Fruit fly (Drosophila melanogaster) whole organism, embryonic: Measurements from ENCODE around the gene Ac76E.
A peak's percentile ranks its signal among the peaks of the same experiment; 100 is the strongest.

Experiments
- Adf1 ChIP-seq: fragments of 200-800 bp; sonication (Bioruptor generic); IDR thresholded peaks from 2 replicates; pipeline ENCODE4 v1.3.6; 2022; ENCODE audit warnings: missing biosample characterization, missing genetic modification characterization
- Aef1 ChIP-seq: fragments of 200-800 bp; sonication (Bioruptor generic); IDR thresholded peaks from 3 replicates; pipeline ENCODE4 v1.3.6; 2022; ENCODE audit warnings: missing biosample characterization, missing genetic modification characterization
- Asciz ChIP-seq: fragments of 200-800 bp; sonication (Bioruptor generic); optimal IDR thresholded peaks from 2 replicates; lab custom pipeline; 2017; ENCODE audit warnings: missing biosample characterization, mild to moderate bottlenecking, missing genetic modification characterization, missing genetic modification reagents
- CG10543 ChIP-seq: fragments of 200-800 bp; sonication (Bioruptor generic); optimal IDR thresholded peaks from 3 replicates; lab custom pipeline; 2017; ENCODE audit warnings: missing biosample characterization, mild to moderate bottlenecking, missing genetic modification characterization, moderate library complexity
- CG11723 ChIP-seq: fragments of 200-800 bp; sonication (Bioruptor generic); optimal IDR thresholded peaks from 2 replicates; lab custom pipeline; 2017; ENCODE audit warnings: missing biosample characterization, mild to moderate bottlenecking, missing genetic modification characterization
- CG14860 ChIP-seq: fragments of 200-800 bp; sonication (Bioruptor generic); IDR thresholded peaks from 3 replicates; pipeline ENCODE4 v1.3.6; 2022; ENCODE audit warnings: missing biosample characterization, missing genetic modification characterization; ENCODE audit not compliant: partially characterized antibody
- CG15514 ChIP-seq: fragments of 200-800 bp; sonication (Bioruptor generic); optimal IDR thresholded peaks from 3 replicates; lab custom pipeline; 2017; ENCODE audit warnings: missing biosample characterization, missing genetic modification characterization, mild to moderate bottlenecking, moderate library complexity, missing genetic modification reagents
- CG1602 ChIP-seq: fragments of 200-800 bp; sonication (Bioruptor generic); optimal IDR thresholded peaks from 3 replicates; lab custom pipeline; 2016; ENCODE audit warnings: missing biosample characterization, missing genetic modification characterization
- CG17328 ChIP-seq: fragments of 200-800 bp; sonication (Bioruptor generic); IDR thresholded peaks from 2 replicates; pipeline ENCODE4 v1.3.6; 2022; ENCODE audit warnings: missing biosample characterization, missing genetic modification characterization
- CG17359 ChIP-seq: fragments of 200-800 bp; sonication (Bioruptor generic); optimal IDR thresholded peaks from 3 replicates; lab custom pipeline; 2018; ENCODE audit warnings: missing biosample characterization, mild to moderate bottlenecking, missing genetic modification characterization, moderate library complexity
- CG2199 ChIP-seq: fragments of 200-800 bp; sonication (Bioruptor generic); IDR thresholded peaks from 3 replicates; pipeline ENCODE4 v1.3.6; 2022; ENCODE audit warnings: missing biosample characterization, missing genetic modification characterization
- CG33557 ChIP-seq: fragments of 200-800 bp; sonication (Bioruptor generic); optimal IDR thresholded peaks from 2 replicates; lab custom pipeline; 2019; ENCODE audit warnings: missing biosample characterization, mild to moderate bottlenecking, missing genetic modification characterization, moderate library complexity
- CG3847 ChIP-seq: fragments of 200-800 bp; sonication (Bioruptor generic); IDR thresholded peaks from 2 replicates; pipeline ENCODE4 v1.3.6; 2022; ENCODE audit warnings: missing biosample characterization, missing genetic modification characterization
- CG4404 ChIP-seq: fragments of 200-800 bp; sonication (Bioruptor generic); IDR thresholded peaks from 2 replicates; pipeline ENCODE4 v1.3.6; 2022; ENCODE audit warnings: missing biosample characterization, missing genetic modification characterization
- CG6272 ChIP-seq: fragments of 200-800 bp; sonication (Bioruptor generic); IDR thresholded peaks from 2 replicates; pipeline ENCODE4 v1.3.6; 2022; ENCODE audit warnings: missing biosample characterization, missing genetic modification characterization
- CG7556 ChIP-seq: fragments of 200-800 bp; sonication (Bioruptor generic); optimal IDR thresholded peaks from 2 replicates; lab custom pipeline; 2017; ENCODE audit warnings: missing biosample characterization, mild to moderate bottlenecking, missing genetic modification characterization
- CG7786 ChIP-seq: fragments of 200-800 bp; sonication (Bioruptor generic); optimal IDR thresholded peaks from 2 replicates; lab custom pipeline; 2016; ENCODE audit warnings: missing biosample characterization, missing genetic modification characterization
- CG8359 ChIP-seq: fragments of 200-800 bp; sonication (Bioruptor generic); optimal IDR thresholded peaks from 2 replicates; lab custom pipeline; 2017; ENCODE audit warnings: missing biosample characterization, mild to moderate bottlenecking, missing genetic modification characterization, borderline replicate concordance
- CG8924 ChIP-seq: fragments of 200-800 bp; optimal IDR thresholded peaks from 3 replicates; lab custom pipeline; 2019; ENCODE audit warnings: missing biosample characterization, mild to moderate bottlenecking, missing genetic modification characterization, moderate library complexity
- CG9797 ChIP-seq: fragments of 200-800 bp; sonication (Bioruptor generic); optimal IDR thresholded peaks from 3 replicates; lab custom pipeline; 2018; ENCODE audit warnings: missing biosample characterization, mild to moderate bottlenecking, missing genetic modification characterization
- CG9817 ChIP-seq: fragments of 200-800 bp; sonication (Bioruptor generic); optimal IDR thresholded peaks from 2 replicates; lab custom pipeline; 2018; ENCODE audit warnings: missing biosample characterization, mild to moderate bottlenecking, missing genetic modification characterization, moderate library complexity
- CHES-1-like ChIP-seq: fragments of 200-800 bp; sonication (Bioruptor generic); optimal IDR thresholded peaks from 2 replicates; lab custom pipeline; 2016; ENCODE audit warnings: missing biosample characterization, missing genetic modification characterization
- Chrac-16 ChIP-seq: fragments of 200-800 bp; sonication (Bioruptor generic); optimal IDR thresholded peaks from 3 replicates; lab custom pipeline; 2016; ENCODE audit warnings: missing biosample characterization, missing genetic modification characterization
- E2f1 ChIP-seq: fragments of 200-800 bp; sonication (Bioruptor generic); IDR thresholded peaks from 2 replicates; pipeline ENCODE4 v1.3.6; 2022; ENCODE audit warnings: missing biosample characterization, missing genetic modification characterization
- E2f2 ChIP-seq: fragments of 200-800 bp; sonication (Bioruptor generic); IDR thresholded peaks from 2 replicates; pipeline ENCODE4 v1.3.6; 2022; ENCODE audit warnings: missing biosample characterization, missing genetic modification characterization
- ERR ChIP-seq: fragments of 200-800 bp; sonication (Bioruptor generic); optimal IDR thresholded peaks from 2 replicates; lab custom pipeline; 2016; ENCODE audit warnings: missing biosample characterization, missing genetic modification characterization
- Gug ChIP-seq: fragments of 200-800 bp; sonication (Bioruptor generic); IDR thresholded peaks from 4 replicates; pipeline ENCODE4 v1.3.6; 2022; ENCODE audit warnings: missing biosample characterization, missing genetic modification characterization
- HLH4C ChIP-seq: fragments of 200-800 bp; sonication (Bioruptor generic); IDR thresholded peaks from 3 replicates; pipeline ENCODE4 v1.3.6; 2022; ENCODE audit warnings: missing biosample characterization, missing genetic modification characterization; ENCODE audit not compliant: partially characterized antibody
- Neu2 ChIP-seq: fragments of 200-800 bp; sonication (Bioruptor generic); optimal IDR thresholded peaks from 3 replicates; lab custom pipeline; 2016; ENCODE audit warnings: missing biosample characterization, missing genetic modification characterization, borderline replicate concordance
- TFAM ChIP-seq: fragments of 200-800 bp; sonication (Bioruptor generic); optimal IDR thresholded peaks from 2 replicates; lab custom pipeline; 2017; ENCODE audit warnings: missing biosample characterization, missing genetic modification characterization, inconsistent platforms
- Taf1 ChIP-seq: fragments of 200-800 bp; sonication (Bioruptor generic); IDR thresholded peaks from 2 replicates; pipeline ENCODE4 v1.3.6; 2022; ENCODE audit warnings: missing biosample characterization, missing genetic modification characterization
- az2 ChIP-seq: fragments of 200-800 bp; sonication (Bioruptor generic); optimal IDR thresholded peaks from 3 replicates; lab custom pipeline; 2016; ENCODE audit warnings: missing biosample characterization, missing genetic modification characterization
- cas ChIP-seq: fragments of 200-800 bp; sonication (Bioruptor generic); IDR thresholded peaks from 2 replicates; pipeline ENCODE4 v1.3.6; 2022; ENCODE audit warnings: missing biosample characterization, missing genetic modification characterization
- cwo ChIP-seq: fragments of 200-800 bp; sonication (Bioruptor generic); optimal IDR thresholded peaks from 3 replicates; lab custom pipeline; 2017; ENCODE audit warnings: missing biosample characterization, missing genetic modification characterization, mild to moderate bottlenecking, moderate library complexity, missing genetic modification reagents
- gcm ChIP-seq: fragments of 200-800 bp; sonication (Bioruptor generic); optimal IDR thresholded peaks from 2 replicates; lab custom pipeline; 2019; ENCODE audit warnings: missing biosample characterization, mild to moderate bottlenecking, missing genetic modification characterization, moderate library complexity
- gcm2 ChIP-seq: fragments of 200-800 bp; sonication (Bioruptor generic); optimal IDR thresholded peaks from 2 replicates; lab custom pipeline; 2016; ENCODE audit warnings: missing biosample characterization, missing genetic modification characterization
- grn ChIP-seq: fragments of 200-800 bp; sonication (Bioruptor generic); optimal IDR thresholded peaks from 3 replicates; lab custom pipeline; 2017; ENCODE audit warnings: missing biosample characterization, missing genetic modification characterization
- mam ChIP-seq: fragments of 200-800 bp; sonication (Bioruptor generic); optimal IDR thresholded peaks from 3 replicates; lab custom pipeline; 2016; ENCODE audit warnings: missing biosample characterization, missing genetic modification characterization
- nerfin-2 ChIP-seq: fragments of 200-800 bp; sonication (Bioruptor generic); IDR thresholded peaks from 2 replicates; pipeline ENCODE4 v1.3.6; 2022; ENCODE audit warnings: missing biosample characterization, missing genetic modification characterization; ENCODE audit not compliant: partially characterized antibody
- salm ChIP-seq: fragments of 200-800 bp; sonication (Bioruptor generic); optimal IDR thresholded peaks from 2 replicates; lab custom pipeline; 2018; ENCODE audit warnings: missing biosample characterization, mild to moderate bottlenecking, missing genetic modification characterization
- sc ChIP-seq, 3 experiments: fragments of >200 bp in 2 of 3; fragments of 200-800 bp in 1 of 3; sonication (Bioruptor generic) in 1 of 3; optimal IDR thresholded peaks; 2 replicates in 2 of 3; 3 replicates in 1 of 3; lab custom pipeline; 2017; ENCODE audit warnings: mild to moderate bottlenecking in 1 of 3, missing biosample characterization in 1 of 3, missing genetic modification characterization in 1 of 3, missing genetic modification reagents in 1 of 3
- schlank ChIP-seq: fragments of 200-800 bp; sonication (Bioruptor generic); optimal IDR thresholded peaks from 2 replicates; lab custom pipeline; 2018; ENCODE audit warnings: missing biosample characterization, mild to moderate bottlenecking, missing genetic modification characterization
- scrt ChIP-seq: fragments of 200-800 bp; sonication (Bioruptor generic); optimal IDR thresholded peaks from 2 replicates; lab custom pipeline; 2018; ENCODE audit warnings: missing biosample characterization, mild to moderate bottlenecking, missing genetic modification characterization, moderate library complexity
- sens ChIP-seq: fragments of 200-800 bp; sonication (Bioruptor generic); peaks from one replicate; lab custom pipeline; 2016; ENCODE audit warnings: missing biosample characterization, missing genetic modification characterization
- seq ChIP-seq: fragments of 200-800 bp; sonication (Bioruptor generic); IDR thresholded peaks from 2 replicates; pipeline ENCODE4 v1.3.6; 2022; ENCODE audit warnings: missing biosample characterization, missing genetic modification characterization
- slou ChIP-seq: fragments of 200-800 bp; sonication (Bioruptor generic); optimal IDR thresholded peaks from 3 replicates; lab custom pipeline; 2016; ENCODE audit warnings: missing biosample characterization, missing genetic modification characterization
- ssp ChIP-seq: fragments of 200-800 bp; sonication (Bioruptor generic); IDR thresholded peaks from 2 replicates; pipeline ENCODE4 v1.3.6; 2022; ENCODE audit warnings: missing biosample characterization, missing genetic modification characterization
- toy ChIP-seq: fragments of 200-800 bp; sonication (Bioruptor generic); IDR thresholded peaks from 2 replicates; pipeline ENCODE4 v1.3.6; 2022; ENCODE audit warnings: missing biosample characterization, missing genetic modification characterization

Gene Ac76E

dm6 chr3L:19902560-19903399 is 36.3 kb upstream of the Ac76E start (continued):
- peak; percentile 93 for TF ChIP-seq CG9817 (tag; lab: Kevin White, UChicago)
- peak; percentile 93 for TF ChIP-seq CG7556 (GFP tag; lab: Kevin White, UChicago)
- TF ChIP-seq ssp (GFP tag; lab: Robert Waterston, UW) = peak; percentile 76
- peak; percentile 97 for TF ChIP-seq CG7786 (GFP tag; lab: Kevin White, UChicago)
- TF ChIP-seq CG17328 (GFP tag; lab: Robert Waterston, UW) = peak; percentile 92
- TF ChIP-seq CG3847 (GFP tag; lab: Robert Waterston, UW) = peak; percentile 95
- TF ChIP-seq CG9797 = peak; percentile 15
- peak; percentile 95 for TF ChIP-seq Gug
- peak; percentile 93 for TF ChIP-seq Chrac-16 (GFP tag; lab: Kevin White, UChicago)
- peak; percentile 90 for TF ChIP-seq CG15514 (GFP tag; lab: Kevin White, UChicago)
- peak; percentile 90 for TF ChIP-seq salm
- peak; percentile 95 for TF ChIP-seq az2 (GFP tag; lab: Kevin White, UChicago)
- peak; percentile 74 for TF ChIP-seq grn
- TF ChIP-seq cwo (GFP tag; lab: Kevin White, UChicago) = peak; percentile 90
- peak; percentile 96 for TF ChIP-seq seq (GFP tag; lab: Robert Waterston, UW)
- TF ChIP-seq CG8924 = peak; percentile 95
- TF ChIP-seq CHES-1-like = peak; percentile 97
- peak; percentile 91 for TF ChIP-seq CG1602
- peak; percentile 94 for TF ChIP-seq Aef1 (GFP tag; lab: Robert Waterston, UW)
- peak; percentile 93; the same call in 1 of the 3 replicates for TF ChIP-seq CG2199 (GFP tag; lab: Robert Waterston, UW)
- peak; percentile 99 for TF ChIP-seq sens
- TF ChIP-seq CG11723 = peak; percentile 89
- peak; percentile 80 for TF ChIP-seq cas (GFP tag; lab: Robert Waterston, UW)
- peak; percentile 83 for TF ChIP-seq slou (GFP tag; lab: Kevin White, UChicago)
- TF ChIP-seq CG17359 (tag; lab: Kevin White, UChicago) = peak; percentile 96
- TF ChIP-seq CG33557 (GFP tag; lab: Kevin White, UChicago) = peak; percentile 45
- TF ChIP-seq CG10543 (GFP tag; lab: Kevin White, UChicago) = peak; percentile 60
- no peak for TF ChIP-seq nerfin-2 (GFP tag; lab: Robert Waterston, UW)
- TF ChIP-seq schlank = peak; percentile 91
- peak; percentile 93 for TF ChIP-seq ERR
- TF ChIP-seq gcm (GFP tag; lab: Kevin White, UChicago) = peak; percentile 89
- TF ChIP-seq gcm2 (GFP tag; lab: Kevin White, UChicago) = peak; percentile 87
- TF ChIP-seq toy (GFP tag; lab: Robert Waterston, UW) = peak; percentile 86
- TF ChIP-seq Neu2 = peak; percentile 64
- peak; percentile 85 for TF ChIP-seq mam (GFP tag; lab: Kevin White, UChicago)
- no peak for TF ChIP-seq CG14860 (GFP tag; lab: Robert Waterston, UW)
- no peak for TF ChIP-seq HLH4C (GFP tag; lab: Robert Waterston, UW)
- no peak for TF ChIP-seq sc (optimal IDR thresholded peaks at IDR 0.05; lab: Kevin White, UChicago)
- TF ChIP-seq sc (GFP tag; optimal IDR thresholded peaks at IDR 0.05; lab: Kevin White, UChicago) = peak; percentile 86
- peak; percentile 85 for TF ChIP-seq Taf1
- TF ChIP-seq CG8359 (GFP tag; lab: Kevin White, UChicago) = peak; percentile 62
- TF ChIP-seq Asciz = peak; percentile 91
- TF ChIP-seq Adf1 (GFP tag; lab: Robert Waterston, UW) = peak; percentile 78
- TF ChIP-seq CG6272 = peak; percentile 84
- peak; percentile 91 for TF ChIP-seq E2f1 (GFP tag; lab: Robert Waterston, UW)
- TF ChIP-seq E2f2 (GFP tag; lab: Robert Waterston, UW) = peak; percentile 79
- peak; percentile 91 for TF ChIP-seq scrt (GFP tag; lab: Kevin White, UChicago)
- peak; percentile 65 for TF ChIP-seq TFAM (GFP tag; lab: Kevin White, UChicago)
- TF ChIP-seq CG4404 (GFP tag; lab: Robert Waterston, UW) = peak; percentile 70; the same call in 1 of the 2 replicates
